Worm (Caenorhabditis elegans) whole organism, L3 larva: Measurements from ENCODE around the gene ZK783.7.

ENCODE experiments used
- ama-1 ChIP-seq: fragments of 150-350 bp; optimal IDR thresholded peaks from 2 replicates; lab custom pipeline; 2018
- fkh-10 ChIP-seq: sonication (generic microtip); optimal IDR thresholded peaks from 2 replicates; lab custom pipeline; 2017; ENCODE audit warnings: missing biosample characterization, missing genetic modification reagents, missing genetic modification characterization
- fos-1 ChIP-seq: fragments of 150-350 bp; optimal IDR thresholded peaks from 2 replicates; lab custom pipeline; 2014; ENCODE audit warnings: missing biosample characterization, missing genetic modification characterization
- jun-1 ChIP-seq: fragments of 150-350 bp; optimal IDR thresholded peaks from 2 replicates; lab custom pipeline; 2014; ENCODE audit warnings: missing biosample characterization, missing genetic modification reagents, missing genetic modification characterization
- lin-39 ChIP-seq: fragments of 150-350 bp; optimal IDR thresholded peaks from 2 replicates; lab custom pipeline; 2018; ENCODE audit warnings: missing biosample characterization, missing genetic modification reagents, missing genetic modification characterization
- lsy-12 ChIP-seq: sonication (generic microtip); optimal IDR thresholded peaks from 2 replicates; lab custom pipeline; 2016; ENCODE audit warnings: mild to moderate bottlenecking, missing genetic modification characterization, missing compliant biosample characterization
- nhr-11 ChIP-seq: fragments of 150-350 bp; optimal IDR thresholded peaks from 2 replicates; lab custom pipeline; 2014; ENCODE audit warnings: missing biosample characterization, missing genetic modification characterization
- nhr-43 ChIP-seq: sonication (generic microtip); optimal IDR thresholded peaks from 2 replicates; lab custom pipeline; 2016; ENCODE audit warnings: mild to moderate bottlenecking, missing genetic modification characterization, missing compliant biosample characterization; ENCODE audit not compliant: poor library complexity, severe bottlenecking
- pha-4 ChIP-seq: fragments of 150-350 bp; optimal IDR thresholded peaks from 2 replicates; lab custom pipeline; 2014; ENCODE audit warnings: missing biosample characterization, missing genetic modification reagents, missing genetic modification characterization
- snpc-4 ChIP-seq: fragments of 150-350 bp; optimal IDR thresholded peaks from 2 replicates; lab custom pipeline; 2014; ENCODE audit warnings: missing biosample characterization, missing genetic modification characterization
- tbx-2 ChIP-seq: sonication (generic microtip); optimal IDR thresholded peaks from 2 replicates; lab custom pipeline; 2016; ENCODE audit warnings: mild to moderate bottlenecking, missing genetic modification characterization, missing compliant biosample characterization
- ztf-4 ChIP-seq: fragments of 150-350 bp; optimal IDR thresholded peaks from 2 replicates; lab custom pipeline; 2014; ENCODE audit warnings: missing biosample characterization, missing genetic modification characterization

DNA sequence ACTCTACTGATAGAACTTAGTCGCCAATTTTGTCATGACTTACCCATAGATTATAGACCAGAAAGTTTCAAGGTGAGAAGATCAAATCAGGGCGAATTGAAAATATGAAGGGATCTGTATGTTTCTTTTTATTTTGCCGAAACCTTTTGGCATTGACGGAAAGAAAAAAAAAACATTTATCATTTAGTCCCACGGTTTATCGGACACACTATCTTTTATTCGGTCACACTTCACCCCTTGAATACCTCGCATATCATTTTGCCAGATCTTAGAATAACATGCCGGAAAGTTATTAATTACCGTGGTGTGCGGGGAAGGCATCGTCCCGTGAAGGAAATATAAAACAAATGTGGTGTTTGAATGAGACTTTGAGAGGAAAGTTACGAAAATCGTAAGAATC is 11.4 kb upstream of the ZK783.7 start:
- TF ChIP-seq lin-39 (tag; lab: Kevin White, UChicago) (no peak), lsy-12 (no peak), ama-1 (no peak), jun-1 (tag; lab: Kevin White, UChicago) (no peak), fos-1 (tag; lab: Kevin White, UChicago) (no peak), pha-4 (tag; lab: Kevin White, UChicago) (no peak), nhr-43 (tag; lab: Kevin White, UChicago) (no peak), nhr-11 (tag; lab: Kevin White, UChicago) (no peak), snpc-4 (no peak), tbx-2 (tag; lab: Kevin White, UChicago) (no peak), ztf-4 (tag; lab: Kevin White, UChicago) (no peak), fkh-10 (GFP tag; lab: Kevin White, UChicago) (no peak)
